Fruit fly (Drosophila melanogaster) whole organism, embryonic: ENCODE results near the gene Ugt301D1.

ENCODE experiments used
- Adf1 ChIP-seq: fragments of 200-800 bp; sonication (Bioruptor generic); IDR thresholded peaks from 2 replicates; pipeline ENCODE4 v1.3.6; 2022; ENCODE audit warnings: missing biosample characterization, missing genetic modification characterization
- CG10267 ChIP-seq: fragments of 200-800 bp; sonication (Bioruptor generic); optimal IDR thresholded peaks from 2 replicates; lab custom pipeline; 2018; ENCODE audit warnings: missing biosample characterization, mild to moderate bottlenecking, missing genetic modification characterization, moderate library complexity
- CG10654 ChIP-seq: fragments of 200-800 bp; sonication (Bioruptor generic); optimal IDR thresholded peaks from 2 replicates; lab custom pipeline; 2016; ENCODE audit warnings: missing biosample characterization, missing genetic modification characterization
- CG11560 ChIP-seq: fragments of 200-800 bp; sonication (Bioruptor generic); IDR thresholded peaks from 3 replicates; pipeline ENCODE4 v1.3.6; 2022; ENCODE audit warnings: missing biosample characterization, missing genetic modification characterization
- CG12391 ChIP-seq: fragments of 200-800 bp; sonication (Bioruptor generic); optimal IDR thresholded peaks from 3 replicates; lab custom pipeline; 2018; ENCODE audit warnings: missing biosample characterization, mild to moderate bottlenecking, missing genetic modification characterization, moderate library complexity
- CG12744 ChIP-seq: fragments of 200-800 bp; sonication (Bioruptor generic); optimal IDR thresholded peaks from 2 replicates; lab custom pipeline; 2016; ENCODE audit warnings: missing biosample characterization, missing genetic modification characterization
- CG13894 ChIP-seq: fragments of 200-800 bp; sonication (Bioruptor generic); optimal IDR thresholded peaks from 3 replicates; lab custom pipeline; 2018; ENCODE audit warnings: missing biosample characterization, mild to moderate bottlenecking, missing genetic modification characterization, moderate library complexity
- CG14014 ChIP-seq: fragments of 200-800 bp; sonication (Bioruptor generic); IDR thresholded peaks from 2 replicates; pipeline ENCODE4 v1.3.6; 2022; ENCODE audit warnings: missing biosample characterization, missing genetic modification characterization
- CG17361 ChIP-seq: fragments of 200-800 bp; sonication (Bioruptor generic); IDR thresholded peaks from 3 replicates; pipeline ENCODE4 v1.3.6; 2022; ENCODE audit warnings: missing biosample characterization, missing genetic modification characterization
- CG17568 ChIP-seq: fragments of 200-800 bp; sonication (Bioruptor generic); optimal IDR thresholded peaks from 2 replicates; lab custom pipeline; 2018; ENCODE audit warnings: missing biosample characterization, mild to moderate bottlenecking, missing genetic modification characterization, moderate library complexity
- CG17829 ChIP-seq: fragments of 200-800 bp; optimal IDR thresholded peaks from 2 replicates; lab custom pipeline; 2019; ENCODE audit warnings: missing biosample characterization, mild to moderate bottlenecking, missing genetic modification characterization, moderate library complexity
- CG31365 ChIP-seq: fragments of 200-800 bp; sonication (Bioruptor generic); optimal IDR thresholded peaks from 2 replicates; lab custom pipeline; 2018; ENCODE audit warnings: missing biosample characterization, mild to moderate bottlenecking, missing genetic modification characterization
- CG32532 ChIP-seq: fragments of 200-800 bp; sonication (Bioruptor generic); IDR thresholded peaks from 2 replicates; pipeline ENCODE4 v1.3.6; 2022; ENCODE audit warnings: missing biosample characterization, missing genetic modification characterization
- CG4328 ChIP-seq: fragments of 200-800 bp; sonication (Bioruptor generic); optimal IDR thresholded peaks from 3 replicates; lab custom pipeline; 2017; ENCODE audit warnings: missing biosample characterization, missing genetic modification reagents, missing genetic modification characterization
- CG4424 ChIP-seq: fragments of 200-800 bp; sonication (Bioruptor generic); optimal IDR thresholded peaks from 3 replicates; lab custom pipeline; 2016; ENCODE audit warnings: missing biosample characterization, missing genetic modification characterization
- CG4854 ChIP-seq: fragments of 200-800 bp; sonication (Bioruptor generic); optimal IDR thresholded peaks from 2 replicates; lab custom pipeline; 2016; ENCODE audit warnings: missing biosample characterization, missing genetic modification characterization, inconsistent platforms
- CG7839 ChIP-seq: fragments of 200-800 bp; sonication (Bioruptor generic); optimal IDR thresholded peaks from 3 replicates; lab custom pipeline; 2018; ENCODE audit warnings: missing biosample characterization, mild to moderate bottlenecking, missing genetic modification characterization, moderate library complexity
- CG8388 ChIP-seq: fragments of 200-800 bp; sonication (Bioruptor generic); optimal IDR thresholded peaks from 2 replicates; lab custom pipeline; 2019; ENCODE audit warnings: missing biosample characterization, mild to moderate bottlenecking, missing genetic modification characterization, moderate library complexity
- CG9817 ChIP-seq: fragments of 200-800 bp; sonication (Bioruptor generic); optimal IDR thresholded peaks from 2 replicates; lab custom pipeline; 2018; ENCODE audit warnings: missing biosample characterization, mild to moderate bottlenecking, missing genetic modification characterization, moderate library complexity
- CrebB ChIP-seq: fragments of 200-800 bp; sonication (Bioruptor generic); optimal IDR thresholded peaks from 3 replicates; lab custom pipeline; 2018; ENCODE audit warnings: missing biosample characterization, mild to moderate bottlenecking, missing genetic modification characterization
- D ChIP-seq, 2 experiments: fragments of 200-800 bp in 1 of 2; fragments of >200 bp in 1 of 2; sonication (Bioruptor generic) in 1 of 2; optimal IDR thresholded peaks; 2 replicates in 1 of 2; 3 replicates in 1 of 2; lab custom pipeline; 2017; ENCODE audit warnings: mild to moderate bottlenecking in 1 of 2, missing biosample characterization in 1 of 2, missing genetic modification characterization in 1 of 2, missing genetic modification reagents in 1 of 2
- D19A ChIP-seq: fragments of 200-800 bp; optimal IDR thresholded peaks from 3 replicates; lab custom pipeline; 2019; ENCODE audit warnings: missing biosample characterization, mild to moderate bottlenecking, missing genetic modification characterization, moderate library complexity
- ERR ChIP-seq: fragments of 200-800 bp; sonication (Bioruptor generic); optimal IDR thresholded peaks from 2 replicates; lab custom pipeline; 2016; ENCODE audit warnings: missing biosample characterization, missing genetic modification characterization
- GATAe ChIP-seq: fragments of 200-800 bp; sonication (Bioruptor generic); conservative IDR thresholded peaks from 2 replicates; pipeline ENCODE4 v1.3.6; 2022; ENCODE audit warnings: missing biosample characterization, missing genetic modification characterization
- Pdp1 ChIP-seq, 2 experiments: fragments of 200-800 bp; sonication (Bioruptor generic); optimal IDR thresholded peaks; 3 replicates each; lab custom pipeline; 2016; ENCODE audit warnings: missing biosample characterization in 2 of 2, missing genetic modification characterization in 2 of 2, mild to moderate bottlenecking in 1 of 2, moderate library complexity in 1 of 2
- Sox100B ChIP-seq: fragments of 200-800 bp; sonication (Bioruptor generic); optimal IDR thresholded peaks from 3 replicates; lab custom pipeline; 2018; ENCODE audit warnings: missing biosample characterization, mild to moderate bottlenecking, missing genetic modification characterization
- Sox102F ChIP-seq: fragments of 200-800 bp; sonication (Bioruptor generic); optimal IDR thresholded peaks from 2 replicates; lab custom pipeline; 2018; ENCODE audit warnings: missing biosample characterization, mild to moderate bottlenecking, missing genetic modification characterization, moderate library complexity
- Ssrp ChIP-seq: fragments of 200-800 bp; sonication (Bioruptor generic); optimal IDR thresholded peaks from 2 replicates; lab custom pipeline; 2018; ENCODE audit warnings: missing biosample characterization, mild to moderate bottlenecking, missing genetic modification characterization, moderate library complexity
- Xrp1 ChIP-seq: fragments of 200-800 bp; sonication (Bioruptor generic); IDR thresholded peaks from 2 replicates; pipeline ENCODE4 v1.3.6; 2022; ENCODE audit warnings: missing biosample characterization, missing genetic modification characterization
- bab2 ChIP-seq: fragments of 200-800 bp; sonication (Bioruptor generic); optimal IDR thresholded peaks from 2 replicates; lab custom pipeline; 2016; ENCODE audit warnings: missing biosample characterization, missing genetic modification characterization
- bigmax ChIP-seq: fragments of 200-800 bp; sonication (Bioruptor generic); optimal IDR thresholded peaks from 2 replicates; lab custom pipeline; 2018; ENCODE audit warnings: missing biosample characterization, mild to moderate bottlenecking, missing genetic modification characterization
- corto ChIP-seq: fragments of 200-800 bp; sonication (Bioruptor generic); optimal IDR thresholded peaks from 2 replicates; lab custom pipeline; 2016; ENCODE audit warnings: missing biosample characterization, mild to moderate bottlenecking, missing genetic modification characterization, moderate library complexity
- cwo ChIP-seq: fragments of 200-800 bp; sonication (Bioruptor generic); optimal IDR thresholded peaks from 3 replicates; lab custom pipeline; 2017; ENCODE audit warnings: missing biosample characterization, missing genetic modification characterization, mild to moderate bottlenecking, moderate library complexity, missing genetic modification reagents
- dati ChIP-seq: fragments of 200-800 bp; sonication (Bioruptor generic); IDR thresholded peaks from 2 replicates; pipeline ENCODE4 v1.3.6; 2022; ENCODE audit warnings: missing biosample characterization, missing genetic modification characterization
- dmrt11E ChIP-seq: fragments of 200-800 bp; sonication (Bioruptor generic); optimal IDR thresholded peaks from 3 replicates; lab custom pipeline; 2018; ENCODE audit warnings: missing biosample characterization, mild to moderate bottlenecking, missing genetic modification characterization, moderate library complexity
- dmrt99B ChIP-seq: fragments of 200-800 bp; sonication (Bioruptor generic); optimal IDR thresholded peaks from 2 replicates; lab custom pipeline; 2018; ENCODE audit warnings: missing biosample characterization, mild to moderate bottlenecking, missing genetic modification characterization, moderate library complexity
- fd96Cb ChIP-seq: fragments of 200-800 bp; sonication (Bioruptor generic); optimal IDR thresholded peaks from 2 replicates; lab custom pipeline; 2018; ENCODE audit warnings: missing biosample characterization, mild to moderate bottlenecking, missing genetic modification characterization, moderate library complexity
- gem ChIP-seq: fragments of 200-800 bp; sonication (Bioruptor generic); optimal IDR thresholded peaks from 2 replicates; lab custom pipeline; 2019; ENCODE audit warnings: missing biosample characterization, mild to moderate bottlenecking, missing genetic modification characterization, moderate library complexity
- grau ChIP-seq: fragments of 200-800 bp; optimal IDR thresholded peaks from 3 replicates; lab custom pipeline; 2019; ENCODE audit warnings: missing biosample characterization, mild to moderate bottlenecking, missing genetic modification characterization, moderate library complexity
- hth ChIP-seq: fragments of >200 bp; optimal IDR thresholded peaks from 2 replicates; lab custom pipeline; 2017; ENCODE audit warnings: inconsistent platforms
- klu ChIP-seq: fragments of 200-800 bp; sonication (Bioruptor generic); IDR thresholded peaks from 2 replicates; pipeline ENCODE4 v1.3.6; 2022; ENCODE audit warnings: missing biosample characterization, missing genetic modification characterization
- luna ChIP-seq: fragments of 200-800 bp; sonication (Bioruptor generic); optimal IDR thresholded peaks from 2 replicates; lab custom pipeline; 2016; ENCODE audit warnings: missing biosample characterization, missing genetic modification characterization
- nmo ChIP-seq: fragments of 200-800 bp; sonication (Bioruptor generic); optimal IDR thresholded peaks from 2 replicates; lab custom pipeline; 2018; ENCODE audit warnings: missing biosample characterization, mild to moderate bottlenecking, missing genetic modification characterization, moderate library complexity
- nom ChIP-seq: fragments of 200-800 bp; sonication (Bioruptor generic); optimal IDR thresholded peaks from 2 replicates; lab custom pipeline; 2017; ENCODE audit warnings: missing biosample characterization, missing genetic modification characterization, mild to moderate bottlenecking, moderate library complexity, missing genetic modification reagents
- pb ChIP-seq: fragments of 200-800 bp; sonication (Bioruptor generic); optimal IDR thresholded peaks from 3 replicates; lab custom pipeline; 2016; ENCODE audit warnings: missing biosample characterization, missing genetic modification characterization
- phol ChIP-seq: fragments of 200-800 bp; sonication (Bioruptor generic); optimal IDR thresholded peaks from 3 replicates; lab custom pipeline; 2018; ENCODE audit warnings: missing biosample characterization, mild to moderate bottlenecking, missing genetic modification characterization, moderate library complexity
- pzg ChIP-seq: fragments of 200-800 bp; sonication (Bioruptor generic); optimal IDR thresholded peaks from 3 replicates; lab custom pipeline; 2018; ENCODE audit warnings: missing biosample characterization, mild to moderate bottlenecking, missing genetic modification characterization, moderate library complexity
- sqz ChIP-seq: fragments of 200-800 bp; sonication (Bioruptor generic); optimal IDR thresholded peaks from 3 replicates; lab custom pipeline; 2018; ENCODE audit warnings: missing biosample characterization, mild to moderate bottlenecking, missing genetic modification characterization
- tgo ChIP-seq: fragments of 200-800 bp; sonication (Bioruptor generic); IDR thresholded peaks from 3 replicates; pipeline ENCODE4 v1.3.6; 2022; ENCODE audit warnings: missing biosample characterization, missing genetic modification characterization
- trem ChIP-seq: fragments of 200-800 bp; optimal IDR thresholded peaks from 3 replicates; lab custom pipeline; 2019; ENCODE audit warnings: missing biosample characterization, mild to moderate bottlenecking, missing genetic modification characterization, moderate library complexity
- vfl ChIP-seq: fragments of 200-800 bp; sonication (Bioruptor generic); optimal IDR thresholded peaks from 2 replicates; lab custom pipeline; 2016; ENCODE audit warnings: missing biosample characterization, missing genetic modification characterization
- zf30C ChIP-seq: fragments of 200-800 bp; sonication (Bioruptor generic); optimal IDR thresholded peaks from 3 replicates; lab custom pipeline; 2018; ENCODE audit warnings: missing biosample characterization, mild to moderate bottlenecking, missing genetic modification characterization

Gene Ugt301D1

DNA sequence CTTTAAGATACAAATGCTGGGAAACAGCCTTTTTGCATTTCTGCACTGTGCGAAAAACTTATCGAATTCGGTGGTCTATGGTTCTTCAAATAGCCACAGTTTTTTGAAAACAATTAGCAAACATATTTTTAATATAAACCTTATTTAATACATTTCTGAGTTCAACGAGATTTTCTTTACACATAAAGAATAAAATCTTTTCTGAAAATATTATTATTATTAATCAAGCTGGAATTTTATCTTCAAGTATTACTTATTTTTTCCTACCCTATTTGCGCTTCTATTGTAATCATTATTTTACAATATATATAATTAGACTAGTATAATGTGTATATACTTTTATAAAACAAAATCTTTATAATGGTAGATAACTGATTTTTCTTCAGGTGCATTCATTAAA lies 27.2 kb upstream of the Ugt301D1 start (continued):
- peak; percentile 19 for TF ChIP-seq CG10267 (tag; lab: Kevin White, UChicago)
- peak; percentile 48 for TF ChIP-seq nmo (GFP tag; lab: Kevin White, UChicago)
- no peak for TF ChIP-seq pb (GFP tag; lab: Kevin White, UChicago)
- no peak for TF ChIP-seq CG4424 (GFP tag; lab: Kevin White, UChicago)
- TF ChIP-seq CG4328 (GFP tag; lab: Kevin White, UChicago): no peak
- no peak for TF ChIP-seq vfl (GFP tag; lab: Kevin White, UChicago)
- TF ChIP-seq CG7839: peak; percentile 23
- no peak for TF ChIP-seq klu (GFP tag; lab: Robert Waterston, UW)
- no peak for TF ChIP-seq D (optimal IDR thresholded peaks at IDR 0.05; lab: Kevin White, UChicago)
- peak; percentile 4 for TF ChIP-seq D (GFP tag; optimal IDR thresholded peaks at IDR 0.05; lab: Kevin White, UChicago)
- peak; percentile 30 for TF ChIP-seq dmrt99B (tag; lab: Kevin White, UChicago)
- no peak for TF ChIP-seq CrebB (tag; lab: Kevin White, UChicago)
- no peak for TF ChIP-seq Adf1 (GFP tag; lab: Robert Waterston, UW)
- peak; percentile 5 for TF ChIP-seq CG17829 (tag; lab: Kevin White, UChicago)
- peak; percentile 2 for TF ChIP-seq nom
- no peak for TF ChIP-seq CG14014 (GFP tag; lab: Robert Waterston, UW)
- TF ChIP-seq CG9817 (tag; lab: Kevin White, UChicago): no peak
- TF ChIP-seq CG17361: peak; percentile 54; the same call in 2 of the 3 replicates
- TF ChIP-seq CG11560 (tag; lab: Robert Waterston, UW): no peak
- TF ChIP-seq Ssrp (tag; lab: Kevin White, UChicago): peak; percentile 34
- peak; percentile 55 for TF ChIP-seq phol (tag; lab: Kevin White, UChicago)
- peak; percentile 14 for TF ChIP-seq grau
- TF ChIP-seq CG4854 (GFP tag; lab: Kevin White, UChicago): no peak
- TF ChIP-seq gem (tag; lab: Kevin White, UChicago): peak; percentile 58
- peak; percentile 5 for TF ChIP-seq trem
- peak; percentile 20 for TF ChIP-seq Sox102F
- TF ChIP-seq fd96Cb: peak; percentile 37
- no peak for TF ChIP-seq luna (GFP tag; lab: Kevin White, UChicago)
- TF ChIP-seq CG10654 (GFP tag; lab: Kevin White, UChicago): no peak
- TF ChIP-seq tgo (GFP tag; lab: Robert Waterston, UW): no peak
- no peak for TF ChIP-seq pzg
- peak; percentile 31 for TF ChIP-seq CG8388
- no peak for TF ChIP-seq corto (GFP tag; lab: Kevin White, UChicago)
- TF ChIP-seq CG32532 (GFP tag; lab: Robert Waterston, UW): no peak
- TF ChIP-seq zf30C (GFP tag; lab: Kevin White, UChicago): no peak
- no peak for TF ChIP-seq GATAe
- peak; percentile 27; the same call in 1 of the 2 replicates for TF ChIP-seq Xrp1 (GFP tag; lab: Robert Waterston, UW)
- peak; percentile 19 for TF ChIP-seq dmrt11E (tag; lab: Kevin White, UChicago)
- TF ChIP-seq bigmax (GFP tag; lab: Kevin White, UChicago): no peak
- peak; percentile 18 for TF ChIP-seq CG12391 (tag; lab: Kevin White, UChicago)

DNA sequence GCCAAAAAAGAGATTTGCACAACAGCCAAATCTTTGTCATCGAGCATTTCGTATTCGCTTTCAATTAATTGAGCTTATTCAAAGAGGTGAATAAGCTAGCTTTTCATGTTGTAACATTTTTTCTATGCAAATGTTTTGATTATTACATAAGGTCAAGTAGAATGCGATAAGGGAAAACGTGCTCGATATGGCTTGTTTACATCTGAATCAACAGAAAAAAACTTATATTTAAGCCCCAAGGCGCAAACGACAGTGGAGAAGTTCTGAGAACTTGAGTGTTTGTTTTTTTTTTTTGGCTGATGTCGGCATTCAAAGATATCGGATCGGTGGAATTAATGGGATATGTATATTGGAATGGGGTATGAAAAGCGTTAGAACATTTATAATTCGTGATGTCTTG lies 26.4 kb upstream of the Ugt301D1 start:
- TF ChIP-seq CG31365 (tag; lab: Kevin White, UChicago) (no peak), CG13894 (tag; lab: Kevin White, UChicago) (peak; percentile 78), CG17568 (GFP tag; lab: Kevin White, UChicago) (no peak), Pdp1 (GFP tag; optimal IDR thresholded peaks at IDR 0.05; lab: Kevin White, UChicago) (peak in 1 of 2 experiments; percentile 88), D19A (tag; lab: Kevin White, UChicago) (no peak), CG11560 (tag; lab: Robert Waterston, UW) (no peak), cwo (GFP tag; lab: Kevin White, UChicago) (peak; percentile 15), Sox100B (GFP tag; lab: Kevin White, UChicago) (peak; percentile 6), sqz (peak; percentile 41), dati (no peak), CG8388 (no peak), ERR (GFP tag; lab: Kevin White, UChicago) (no peak), CG12744 (GFP tag; lab: Kevin White, UChicago) (no peak), hth (lab: Kevin White, UChicago) (no peak), bab2 (GFP tag; lab: Kevin White, UChicago) (no peak)
